Fruit fly (Drosophila melanogaster): Measurements from ENCODE around the gene CG6865.

CG6865 gene

DNA sequence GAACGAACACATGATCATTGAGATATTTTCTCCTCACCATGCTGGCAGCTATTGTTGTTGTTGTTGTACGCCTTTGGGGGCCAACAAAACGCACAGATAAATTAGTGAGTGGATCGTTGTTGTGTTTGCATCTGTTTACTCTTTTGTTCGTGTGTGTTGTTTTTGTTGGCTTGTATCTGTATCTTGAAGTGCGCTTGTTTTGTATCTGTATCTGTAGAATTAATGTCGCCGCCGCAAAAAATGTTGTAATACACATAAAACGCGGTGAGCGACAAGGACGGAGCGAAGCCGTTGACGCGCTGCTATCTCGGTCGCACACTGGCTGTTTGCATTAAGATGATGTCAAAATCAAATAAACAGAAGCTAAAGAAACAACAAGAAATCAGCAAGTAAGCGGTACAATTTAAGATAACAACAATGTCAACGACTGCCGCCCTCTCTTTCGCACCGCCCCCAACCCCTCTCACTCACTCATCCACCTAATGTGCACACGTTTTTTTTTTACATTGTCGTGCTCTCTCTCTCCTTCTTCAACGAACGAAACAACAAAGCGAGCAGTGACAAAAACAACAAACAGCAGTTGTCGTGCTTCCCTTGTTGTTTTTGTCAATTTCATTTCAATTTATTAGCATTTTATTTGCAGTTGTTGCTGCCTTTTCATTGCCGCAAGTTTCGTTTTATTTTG lies 49.3 kb upstream of the CG6865 start (continued):
- no peak; the same call in 2 of the 3 replicates for TF ChIP-seq H15 (GFP tag; IDR thresholded peaks at IDR 0.05)
- no peak for TF ChIP-seq Dad (GFP tag; optimal IDR thresholded peaks at IDR 0.05)
- TF ChIP-seq grn (GFP tag; optimal IDR thresholded peaks at IDR 0.05): peak; percentile 80
- TF ChIP-seq Usf (GFP tag; optimal IDR thresholded peaks at IDR 0.05): no peak
- no peak for TF ChIP-seq sim (GFP tag; IDR thresholded peaks at IDR 0.05)
- TF ChIP-seq Doc3 (GFP tag; IDR thresholded peaks at IDR 0.05; ENCODE audit: partially characterized antibody): no peak
- TF ChIP-seq mirr (GFP tag; optimal IDR thresholded peaks at IDR 0.05): peak; percentile 87
- peak; percentile 4 for TF ChIP-seq CG10979 (tag; optimal IDR thresholded peaks at IDR 0.05)
- peak; percentile 70; the same call in 1 of the 2 replicates for TF ChIP-seq chm (GFP tag; IDR thresholded peaks at IDR 0.05)
- TF ChIP-seq CG16863 (GFP tag; optimal IDR thresholded peaks at IDR 0.05): peak; percentile 31
- peak; percentile 74 for TF ChIP-seq CG31365 (tag; optimal IDR thresholded peaks at IDR 0.05)
- peak; percentile 41 for TF ChIP-seq zen (tag; optimal IDR thresholded peaks at IDR 0.05)
- TF ChIP-seq caup (GFP tag; optimal IDR thresholded peaks at IDR 0.05; ENCODE audit: severe bottlenecking): peak; percentile 91
- peak; percentile 51 for TF ChIP-seq ERR (GFP tag; optimal IDR thresholded peaks at IDR 0.05)
- no peak for TF ChIP-seq unc-4 (GFP tag; IDR thresholded peaks at IDR 0.05; ENCODE audit: partially characterized antibody)
- TF ChIP-seq CG15073 (GFP tag; optimal IDR thresholded peaks at IDR 0.05): no peak
- peak; percentile 99 for TF ChIP-seq Hey (tag; optimal IDR thresholded peaks at IDR 0.05)
- no peak for TF ChIP-seq CG8944 (GFP tag; optimal IDR thresholded peaks at IDR 0.05)
- TF ChIP-seq pho (GFP tag; optimal IDR thresholded peaks at IDR 0.05): peak; percentile 59
- TF ChIP-seq CG12299 (tag; optimal IDR thresholded peaks at IDR 0.05): peak; percentile 5
- TF ChIP-seq CG6272 (GFP tag; IDR thresholded peaks at IDR 0.05): no peak
- TF ChIP-seq ap (GFP tag; IDR thresholded peaks at IDR 0.05): no peak; the same call in 1 of the 2 replicates
- peak; percentile 78; the same call in 1 of the 2 replicates for TF ChIP-seq sob (GFP tag; IDR thresholded peaks at IDR 0.05)
- peak; percentile 57 for TF ChIP-seq CG17385 (GFP tag; optimal IDR thresholded peaks at IDR 0.05)
- TF ChIP-seq CG11398 (GFP tag; optimal IDR thresholded peaks at IDR 0.05): no peak
- TF ChIP-seq CG2120 (GFP tag; optimal IDR thresholded peaks at IDR 0.05): peak; percentile 53
- TF ChIP-seq BtbVII (GFP tag; optimal IDR thresholded peaks at IDR 0.05): peak; percentile 83
- TF ChIP-seq CG6175 (GFP tag; IDR thresholded peaks at IDR 0.05): no peak
- TF ChIP-seq CG14965 (GFP tag; optimal IDR thresholded peaks at IDR 0.05; ENCODE audit: borderline replicate concordance): peak; percentile 26
- TF ChIP-seq hth (optimal IDR thresholded peaks at IDR 0.05): no peak
- peak; percentile 45 for TF ChIP-seq CG12104 (GFP tag; optimal IDR thresholded peaks at IDR 0.05)
- peak; percentile 30 for TF ChIP-seq CG17829 (tag; optimal IDR thresholded peaks at IDR 0.05)
- TF ChIP-seq CG6689 (GFP tag; IDR thresholded peaks at IDR 0.05): peak; percentile 61; the same call in 1 of the 2 replicates
- TF ChIP-seq CG13894 (tag; optimal IDR thresholded peaks at IDR 0.05): no peak
- peak; percentile 40 for TF ChIP-seq CG18619 (GFP tag; optimal IDR thresholded peaks at IDR 0.05)
- no peak for TF ChIP-seq stwl (tag; optimal IDR thresholded peaks at IDR 0.05)
- TF ChIP-seq Lim3 (GFP tag; IDR thresholded peaks at IDR 0.05): no peak
- TF ChIP-seq gt (GFP tag; IDR thresholded peaks at IDR 0.05): no peak
- TF ChIP-seq CG6254 (GFP tag; optimal IDR thresholded peaks at IDR 0.05): peak; percentile 74
- TF ChIP-seq yki (optimal IDR thresholded peaks at IDR 0.05): no peak
- no peak for TF ChIP-seq CG16813 (GFP tag; IDR thresholded peaks at IDR 0.05; ENCODE audit: partially characterized antibody)
- TF ChIP-seq Bdp1 (GFP tag; optimal IDR thresholded peaks at IDR 0.05): no peak
- TF ChIP-seq Max (GFP tag; optimal IDR thresholded peaks at IDR 0.05): peak; percentile 58
- no peak for TF ChIP-seq CG9215 (GFP tag; IDR thresholded peaks at IDR 0.05)
- TF ChIP-seq CG4404 (GFP tag; IDR thresholded peaks at IDR 0.05): no peak
- TF ChIP-seq gfzf (GFP tag; optimal IDR thresholded peaks at IDR 0.05): no peak
- no peak for TF ChIP-seq CG17612 (GFP tag; IDR thresholded peaks at IDR 0.05)
- TF ChIP-seq Deaf1 (tag; optimal IDR thresholded peaks at IDR 0.05): no peak
- no peak for TF ChIP-seq HLHmδ (GFP tag; optimal IDR thresholded peaks at IDR 0.05)
- no peak for TF ChIP-seq ara (GFP tag; IDR thresholded peaks at IDR 0.05)
- TF ChIP-seq CG7987 (GFP tag; optimal IDR thresholded peaks at IDR 0.05): peak; percentile 83
